Worm (Caenorhabditis elegans): ENCODE measurements around the gene oat-1.

oat-1 gene

ce11 chrIV:8478516-8478915, 6.1 kb upstream of the oat-1 start (continued):
- TF ChIP-seq C06A6.2 (GFP tag; conservative IDR thresholded peaks at IDR 0.05) = no peak

- TF ChIP-seq xnd-1 (tag; optimal IDR thresholded peaks at IDR 0.05) = no peak
- no peak for TF ChIP-seq F39B2.1 (GFP tag; IDR thresholded peaks at IDR 0.05)
- TF ChIP-seq bed-2 (GFP tag; IDR thresholded peaks at IDR 0.05) = no peak
- TF ChIP-seq F55B11.4 (tag; optimal IDR thresholded peaks at IDR 0.05; ENCODE audit: borderline replicate concordance, insufficient read depth) = no peak
- TF ChIP-seq unc-130 (GFP tag; optimal IDR thresholded peaks at IDR 0.05) = no peak
- TF ChIP-seq ztf-6 (GFP tag; IDR thresholded peaks at IDR 0.05) = no peak
- TF ChIP-seq egrh-3 (GFP tag; IDR thresholded peaks at IDR 0.05) = no peak
- TF ChIP-seq athp-1 (tag; optimal IDR thresholded peaks at IDR 0.05) = no peak
- no peak for TF ChIP-seq K12H6.12 (tag; optimal IDR thresholded peaks at IDR 0.05)
- no peak for TF ChIP-seq B0019.2 (GFP tag; conservative IDR thresholded peaks at IDR 0.05)
- no peak for TF ChIP-seq nfya-2 (GFP tag; IDR thresholded peaks at IDR 0.05)
- no peak for TF ChIP-seq die-1 (tag; optimal IDR thresholded peaks at IDR 0.05)
- no peak for TF ChIP-seq sptf-2 (GFP tag; optimal IDR thresholded peaks at IDR 0.05)
- no peak for TF ChIP-seq pbrm-1 (GFP tag; IDR thresholded peaks at IDR 0.05)
- TF ChIP-seq nfyb-1 (GFP tag; IDR thresholded peaks at IDR 0.05) = no peak
- no peak for TF ChIP-seq B0261.1 (tag; optimal IDR thresholded peaks at IDR 0.05)
- no peak for TF ChIP-seq madf-6 (GFP tag; IDR thresholded peaks at IDR 0.05)
- TF ChIP-seq him-1 (tag; optimal IDR thresholded peaks at IDR 0.05) = no peak
Observed at ce11 chrIV:8476880-8477279, 4.5 kb upstream of the oat-1 start, which contains the start of gene spp-10. Gene spp-10 (plus strand): TSS chrIV:8477180.

- TF ChIP-seq lir-1 (GFP tag; conservative IDR thresholded peaks at IDR 0.05) (no peak), chd-7 (tag; optimal IDR thresholded peaks at IDR 0.05) (no peak), snpc-1.3 (tag; optimal IDR thresholded peaks at IDR 0.05; ENCODE audit: insufficient read depth) (no peak), F57A8.1 (GFP tag; optimal IDR thresholded peaks at IDR 0.05) (no peak), K12H6.12 (tag; optimal IDR thresholded peaks at IDR 0.05) (no peak), hmg-20 (GFP tag; IDR thresholded peaks at IDR 0.05) (no peak), ekl-4 (GFP tag; IDR thresholded peaks at IDR 0.05) (no peak), snpc-4 (GFP tag; optimal IDR thresholded peaks at IDR 0.05) (no peak), snpc-4 (tag; optimal IDR thresholded peaks at IDR 0.05) (no peak), lin-54 (GFP tag; optimal IDR thresholded peaks at IDR 0.05) (no peak), let-607 (tag; optimal IDR thresholded peaks at IDR 0.05) (no peak)
Observed at ce11 chrIV:8476166-8476565, 3.8 kb upstream of the oat-1 start.

ce11 chrIV:8475030-8475679, 2.8 kb upstream of the oat-1 start:
- TF ChIP-seq nhr-120 (GFP tag; IDR thresholded peaks at IDR 0.05) (no peak), pha-4 (tag; optimal IDR thresholded peaks at IDR 0.05) (no peak), lin-54 (GFP tag; optimal IDR thresholded peaks at IDR 0.05) (no peak), F57C9.4 (tag; optimal IDR thresholded peaks at IDR 0.05) (no peak), efl-1 (GFP tag; optimal IDR thresholded peaks at IDR 0.05) (no peak), nhr-80 (tag; optimal IDR thresholded peaks at IDR 0.05) (peak; percentile 86)

Data from whole organism, young adult.